Fruit fly (Drosophila melanogaster) whole organism, prepupa: ENCODE results near the gene Grp170.

Experiments
- CG31627 ChIP-seq: fragments of 200-800 bp; sonication (Bioruptor generic); optimal IDR thresholded peaks from 3 replicates; lab custom pipeline; 2016; ENCODE audit warnings: missing biosample characterization, missing genetic modification characterization
- CG3919 ChIP-seq: fragments of 200-800 bp; sonication (Bioruptor generic); optimal IDR thresholded peaks from 3 replicates; lab custom pipeline; 2016; ENCODE audit warnings: missing biosample characterization, missing genetic modification characterization
- Gug ChIP-seq: fragments of 200-800 bp; sonication (Bioruptor generic); IDR thresholded peaks from 2 replicates; pipeline ENCODE4 v1.3.6; 2022; ENCODE audit warnings: missing biosample characterization, missing genetic modification characterization
- Hr38 ChIP-seq: sonication (Bioruptor generic); optimal IDR thresholded peaks from 2 replicates; lab custom pipeline; 2016; ENCODE audit warnings: missing biosample characterization, missing genetic modification characterization
- Smox ChIP-seq: fragments of 200-800 bp; sonication (Bioruptor generic); optimal IDR thresholded peaks from 3 replicates; lab custom pipeline; 2016; ENCODE audit warnings: missing biosample characterization, missing genetic modification characterization
- Sox14 ChIP-seq: fragments of 200-800 bp; sonication (Bioruptor generic); optimal IDR thresholded peaks from 3 replicates; lab custom pipeline; 2016; ENCODE audit warnings: missing biosample characterization, missing genetic modification characterization
- dac ChIP-seq: fragments of 200-800 bp; sonication (Bioruptor generic); optimal IDR thresholded peaks from 2 replicates; lab custom pipeline; 2017; ENCODE audit warnings: missing biosample characterization, mild to moderate bottlenecking, missing genetic modification characterization
- fd59A ChIP-seq: fragments of 200-800 bp; sonication (Bioruptor generic); optimal IDR thresholded peaks from 2 replicates; lab custom pipeline; 2017; ENCODE audit warnings: missing biosample characterization, mild to moderate bottlenecking, missing genetic modification characterization, missing genetic modification reagents

dm6 chrX:2241842-2242241 lies 33.0 kb downstream of the Grp170 start, which contains the start of gene kz:
- TF ChIP-seq Smox (GFP tag; lab: Kevin White, UChicago) (no peak), Hr38 (GFP tag; lab: Kevin White, UChicago) (no peak), CG31627 (GFP tag; lab: Kevin White, UChicago) (no peak), fd59A (GFP tag; lab: Kevin White, UChicago) (no peak), CG3919 (no peak), Gug (GFP tag; lab: Robert Waterston, UW) (no peak), dac (GFP tag; lab: Kevin White, UChicago) (no peak), Sox14 (GFP tag; lab: Kevin White, UChicago) (no peak)
